Fruit fly (Drosophila melanogaster) whole organism, pupa: ENCODE measurements around the gene CG18558.

Source experiments
- CG4496 ChIP-seq: fragments of 200-800 bp; sonication (Bioruptor generic); IDR thresholded peaks from 3 replicates; pipeline ENCODE4 v1.3.6; 2022; ENCODE audit warnings: missing biosample characterization, missing genetic modification characterization
- CG8301 ChIP-seq: fragments of 200-800 bp; sonication (Bioruptor generic); optimal IDR thresholded peaks from 2 replicates; lab custom pipeline; 2018; ENCODE audit warnings: missing biosample characterization, mild to moderate bottlenecking, missing genetic modification characterization
- CG9948 ChIP-seq: fragments of 200-800 bp; sonication (Bioruptor generic); optimal IDR thresholded peaks from 2 replicates; lab custom pipeline; 2018; ENCODE audit warnings: missing biosample characterization, mild to moderate bottlenecking, missing genetic modification characterization, moderate library complexity
- D1 ChIP-seq: fragments of 200-800 bp; sonication (Bioruptor generic); optimal IDR thresholded peaks from 2 replicates; lab custom pipeline; 2018; ENCODE audit warnings: missing biosample characterization, mild to moderate bottlenecking, missing genetic modification characterization, moderate library complexity
- Ets98B ChIP-seq: fragments of 200-800 bp; sonication (Bioruptor generic); IDR thresholded peaks from 2 replicates; pipeline ENCODE4 v1.3.6; 2022; ENCODE audit warnings: missing biosample characterization, missing genetic modification characterization
- rn ChIP-seq: fragments of 200-800 bp; sonication (Bioruptor generic); IDR thresholded peaks from 2 replicates; pipeline ENCODE4 v1.3.6; 2022; ENCODE audit warnings: missing biosample characterization, missing genetic modification characterization

DNA sequence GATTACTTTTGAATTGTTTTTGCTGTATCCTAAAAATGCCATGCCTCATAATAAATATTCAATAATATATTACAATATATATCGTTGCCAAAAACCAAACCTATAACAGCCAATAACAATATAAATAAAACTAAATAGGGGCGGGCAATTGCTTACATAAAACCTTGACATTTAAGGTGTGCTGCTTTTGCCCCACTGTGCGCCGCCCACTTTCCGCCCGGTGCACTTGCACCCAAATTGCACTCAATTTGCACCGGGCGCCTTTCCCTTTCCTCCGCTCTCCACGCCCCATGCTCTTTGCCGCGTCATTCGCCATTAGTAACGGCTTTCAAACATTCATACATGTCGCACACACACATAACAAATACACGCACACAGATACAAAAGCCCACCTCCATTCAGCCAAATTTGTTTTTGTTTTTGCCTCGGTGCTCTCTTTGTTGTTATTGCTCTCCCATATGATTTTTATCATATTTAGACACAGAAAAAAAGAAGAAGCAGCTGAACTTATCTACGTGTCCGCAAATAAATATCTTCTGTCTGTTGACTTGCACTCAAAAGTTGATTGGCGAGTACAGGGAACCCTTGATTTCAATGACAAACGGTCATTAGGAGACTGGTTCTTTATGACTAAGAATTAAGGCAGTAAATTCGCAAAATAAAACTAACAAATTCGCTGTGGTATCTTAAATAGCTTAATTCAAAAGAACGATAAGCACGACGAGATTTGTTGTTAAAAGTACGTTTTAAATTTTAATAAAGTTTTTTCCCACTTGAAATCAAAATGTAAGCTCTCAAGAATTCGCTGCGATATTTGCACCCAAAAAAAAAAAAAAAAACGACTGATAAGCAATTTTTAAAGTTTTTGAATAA is 13.8 kb upstream of the CG18558 start:
- TF ChIP-seq CG4496 (GFP tag; lab: Robert Waterston, UW) (peak; percentile 83), D1 (no peak), rn (peak; percentile 41; the same call in 1 of the 2 replicates), Ets98B (GFP tag; lab: Robert Waterston, UW) (peak; percentile 84), CG8301 (tag; lab: Kevin White, UChicago) (peak; percentile 80), CG9948 (tag; lab: Kevin White, UChicago) (peak; percentile 55)
